Fruit fly (Drosophila melanogaster) ovary, adult (tissue): Measurements from ENCODE around the gene CG10853.

Source experiments
- CG17801 ChIP-seq: fragments of 200-800 bp; optimal IDR thresholded peaks from 2 replicates; lab custom pipeline; 2019; ENCODE audit warnings: missing biosample characterization, mild to moderate bottlenecking, missing genetic modification characterization, moderate library complexity; ENCODE audit not compliant: partially characterized antibody

Gene CG10853

dm6 chr3L:3952468-3952867, 4.8 kb downstream of the CG10853 start, which contains the start of gene CG14984:
TSS of gene CG14984 (minus strand) at chr3L:3952550.
- no peak for TF ChIP-seq CG17801 (GFP tag; lab: Kevin White, UChicago)

- no peak for TF ChIP-seq CG17801 (GFP tag; lab: Kevin White, UChicago)
Observed at dm6 chr3L:3960877-3961417, 13.3 kb downstream of the CG10853 start.

dm6 chr3L:3963979-3964378, 16.3 kb downstream of the CG10853 start:
- TF ChIP-seq CG17801 (GFP tag; lab: Kevin White, UChicago) = no peak

- TF ChIP-seq CG17801 (GFP tag; lab: Kevin White, UChicago) = no peak
Observed at dm6 chr3L:3964671-3965070, 17.0 kb downstream of the CG10853 start, which contains the start of gene CG12605. TSS of gene CG12605 (minus strand) at chr3L:3964771.

- TF ChIP-seq CG17801 (GFP tag; lab: Kevin White, UChicago) = no peak
Observed at dm6 chr3L:3965102-3965501, 17.4 kb downstream of the CG10853 start.

- no peak for TF ChIP-seq CG17801 (GFP tag; lab: Kevin White, UChicago)
Observed at dm6 chr3L:3970372-3971031, 22.8 kb downstream of the CG10853 start.

dm6 chr3L:3972599-3972998, 24.9 kb downstream of the CG10853 start, which contains the start of gene CG43915:
TSS of gene CG43915 (plus strand) at chr3L:3972899.
- TF ChIP-seq CG17801 (GFP tag; lab: Kevin White, UChicago) = no peak

dm6 chr3L:3976438-3976837, 28.7 kb downstream of the CG10853 start:
- no peak for TF ChIP-seq CG17801 (GFP tag; lab: Kevin White, UChicago)

dm6 chr3L:3977622-3978355, 30.1 kb downstream of the CG10853 start:
- no peak for TF ChIP-seq CG17801 (GFP tag; lab: Kevin White, UChicago)

dm6 chr3L:3978762-3979516, 31.2 kb downstream of the CG10853 start:
- TF ChIP-seq CG17801 (GFP tag; lab: Kevin White, UChicago) = no peak

- TF ChIP-seq CG17801 (GFP tag; lab: Kevin White, UChicago) = no peak
Observed at dm6 chr3L:3980027-3980426, 32.3 kb downstream of the CG10853 start.

- no peak for TF ChIP-seq CG17801 (GFP tag; lab: Kevin White, UChicago)
Observed at dm6 chr3L:3983466-3983946, 35.8 kb downstream of the CG10853 start, which contains the start of gene scrt. TSS of gene scrt (plus strand) at chr3L:3983896.

dm6 chr3L:3995554-3995953, 47.9 kb downstream of the CG10853 start:
- no peak for TF ChIP-seq CG17801 (GFP tag; lab: Kevin White, UChicago)
